Fruit fly (Drosophila melanogaster) whole organism, prepupa: ENCODE measurements around the gene rdog.

Source experiments
- CG10631 ChIP-seq: fragments of 200-800 bp; sonication (Bioruptor generic); optimal IDR thresholded peaks from 2 replicates; lab custom pipeline; 2016; ENCODE audit warnings: missing biosample characterization, missing genetic modification characterization
- CG10669 ChIP-seq: fragments of 200-800 bp; sonication (Bioruptor generic); optimal IDR thresholded peaks from 3 replicates; lab custom pipeline; 2018; ENCODE audit warnings: missing biosample characterization, mild to moderate bottlenecking, missing genetic modification characterization, moderate library complexity
- CG11762 ChIP-seq: fragments of 200-800 bp; sonication (Bioruptor generic); optimal IDR thresholded peaks from 3 replicates; lab custom pipeline; 2016; ENCODE audit warnings: missing biosample characterization, missing genetic modification characterization; ENCODE audit not compliant: insufficient read depth
- CG11902 ChIP-seq: fragments of 200-800 bp; sonication (Bioruptor generic); optimal IDR thresholded peaks from 3 replicates; lab custom pipeline; 2016; ENCODE audit warnings: missing biosample characterization, missing genetic modification characterization
- CG15336 ChIP-seq: fragments of 200-800 bp; sonication (Bioruptor generic); IDR thresholded peaks from 2 replicates; pipeline ENCODE4 v1.3.6; 2022; ENCODE audit warnings: missing biosample characterization, missing genetic modification characterization
- CG16779 ChIP-seq: fragments of 200-800 bp; sonication (Bioruptor generic); optimal IDR thresholded peaks from 3 replicates; lab custom pipeline; 2017; ENCODE audit warnings: missing biosample characterization, mild to moderate bottlenecking, missing genetic modification characterization
- CG3032 ChIP-seq: fragments of 200-800 bp; optimal IDR thresholded peaks from 2 replicates; lab custom pipeline; 2019; ENCODE audit warnings: missing biosample characterization, mild to moderate bottlenecking, missing genetic modification characterization, moderate library complexity
- CG31627 ChIP-seq: fragments of 200-800 bp; sonication (Bioruptor generic); optimal IDR thresholded peaks from 3 replicates; lab custom pipeline; 2016; ENCODE audit warnings: missing biosample characterization, missing genetic modification characterization
- CG32006 ChIP-seq: fragments of 200-800 bp; sonication (Bioruptor generic); optimal IDR thresholded peaks from 3 replicates; lab custom pipeline; 2017; ENCODE audit warnings: missing biosample characterization, mild to moderate bottlenecking, missing genetic modification characterization
- CG34406 ChIP-seq: fragments of 200-800 bp; sonication (Bioruptor generic); optimal IDR thresholded peaks from 3 replicates; lab custom pipeline; 2016; ENCODE audit warnings: missing biosample characterization, missing genetic modification characterization
- CG3919 ChIP-seq: fragments of 200-800 bp; sonication (Bioruptor generic); optimal IDR thresholded peaks from 3 replicates; lab custom pipeline; 2016; ENCODE audit warnings: missing biosample characterization, missing genetic modification characterization
- CG6163 ChIP-seq: fragments of 200-800 bp; sonication (Bioruptor generic); IDR thresholded peaks from 3 replicates; pipeline ENCODE4 v1.3.6; 2022; ENCODE audit warnings: missing biosample characterization, missing genetic modification characterization
- CG6792 ChIP-seq: fragments of 200-800 bp; sonication (Bioruptor generic); optimal IDR thresholded peaks from 3 replicates; lab custom pipeline; 2016; ENCODE audit warnings: missing biosample characterization, missing genetic modification characterization
- CG6808 ChIP-seq: fragments of 200-800 bp; sonication (Bioruptor generic); optimal IDR thresholded peaks from 3 replicates; lab custom pipeline; 2017; ENCODE audit warnings: missing biosample characterization, missing genetic modification characterization, mild to moderate bottlenecking, moderate library complexity, missing genetic modification reagents
- CG6854 ChIP-seq: fragments of 200-800 bp; sonication (Bioruptor generic); optimal IDR thresholded peaks from 2 replicates; lab custom pipeline; 2017; ENCODE audit warnings: missing biosample characterization, mild to moderate bottlenecking, missing genetic modification characterization
- CG7368 ChIP-seq: fragments of 200-800 bp; sonication (Bioruptor generic); optimal IDR thresholded peaks from 3 replicates; lab custom pipeline; 2016; ENCODE audit warnings: missing biosample characterization, missing genetic modification characterization
- CG8319 ChIP-seq: fragments of 200-800 bp; sonication (Bioruptor generic); optimal IDR thresholded peaks from 3 replicates; lab custom pipeline; 2016; ENCODE audit warnings: missing biosample characterization, missing genetic modification characterization
- CG8632 ChIP-seq: fragments of 200-800 bp; sonication (Bioruptor generic); optimal IDR thresholded peaks from 3 replicates; lab custom pipeline; 2016; ENCODE audit warnings: missing biosample characterization, missing genetic modification characterization
- Eip75B ChIP-seq: fragments of 200-800 bp; sonication (Bioruptor generic); optimal IDR thresholded peaks from 3 replicates; lab custom pipeline; 2016; ENCODE audit warnings: missing biosample characterization, missing genetic modification characterization
- Eip93F ChIP-seq: fragments of 200-800 bp; sonication (Bioruptor generic); optimal IDR thresholded peaks from 2 replicates; lab custom pipeline; 2016; ENCODE audit warnings: missing biosample characterization, mild to moderate bottlenecking, missing genetic modification characterization
- Gug ChIP-seq: fragments of 200-800 bp; sonication (Bioruptor generic); IDR thresholded peaks from 2 replicates; pipeline ENCODE4 v1.3.6; 2022; ENCODE audit warnings: missing biosample characterization, missing genetic modification characterization
- Hr39 ChIP-seq: fragments of 200-800 bp; sonication (Bioruptor generic); optimal IDR thresholded peaks from 2 replicates; lab custom pipeline; 2016; ENCODE audit warnings: missing biosample characterization, missing genetic modification characterization
- Hr4 ChIP-seq: fragments of 200-800 bp; sonication (Bioruptor generic); optimal IDR thresholded peaks from 3 replicates; lab custom pipeline; 2016; ENCODE audit warnings: missing biosample characterization, missing genetic modification characterization
- Lpt ChIP-seq: fragments of 200-800 bp; sonication (Bioruptor generic); optimal IDR thresholded peaks from 3 replicates; lab custom pipeline; 2016; ENCODE audit warnings: missing biosample characterization, missing genetic modification characterization
- OdsH ChIP-seq: fragments of 200-800 bp; sonication (Bioruptor generic); optimal IDR thresholded peaks from 3 replicates; lab custom pipeline; 2016; ENCODE audit warnings: missing biosample characterization, missing genetic modification characterization
- Smox ChIP-seq: fragments of 200-800 bp; sonication (Bioruptor generic); optimal IDR thresholded peaks from 3 replicates; lab custom pipeline; 2016; ENCODE audit warnings: missing biosample characterization, missing genetic modification characterization
- Sox14 ChIP-seq: fragments of 200-800 bp; sonication (Bioruptor generic); optimal IDR thresholded peaks from 3 replicates; lab custom pipeline; 2016; ENCODE audit warnings: missing biosample characterization, missing genetic modification characterization
- Sox15 ChIP-seq: fragments of 200-800 bp; sonication (Bioruptor generic); optimal IDR thresholded peaks from 3 replicates; lab custom pipeline; 2016; ENCODE audit warnings: missing biosample characterization, missing genetic modification characterization
- achi ChIP-seq: fragments of 200-800 bp; sonication (Bioruptor generic); optimal IDR thresholded peaks from 3 replicates; lab custom pipeline; 2016; ENCODE audit warnings: missing biosample characterization, missing genetic modification characterization
- acj6 ChIP-seq: fragments of 200-800 bp; sonication (Bioruptor generic); optimal IDR thresholded peaks from 3 replicates; lab custom pipeline; 2016; ENCODE audit warnings: missing biosample characterization, missing genetic modification characterization
- cyc ChIP-seq: fragments of 200-800 bp; sonication (Bioruptor generic); optimal IDR thresholded peaks from 3 replicates; lab custom pipeline; 2016; ENCODE audit warnings: missing biosample characterization, missing genetic modification characterization
- dac ChIP-seq: fragments of 200-800 bp; sonication (Bioruptor generic); optimal IDR thresholded peaks from 2 replicates; lab custom pipeline; 2017; ENCODE audit warnings: missing biosample characterization, mild to moderate bottlenecking, missing genetic modification characterization
- dsx ChIP-seq: fragments of 200-800 bp; optimal IDR thresholded peaks from 3 replicates; lab custom pipeline; 2019; ENCODE audit warnings: missing biosample characterization, mild to moderate bottlenecking, missing genetic modification characterization, moderate library complexity; ENCODE audit not compliant: poor library complexity, severe bottlenecking
- esn ChIP-seq: fragments of 200-800 bp; sonication (Bioruptor generic); optimal IDR thresholded peaks from 2 replicates; lab custom pipeline; 2016; ENCODE audit warnings: missing biosample characterization, mild to moderate bottlenecking, missing genetic modification characterization, moderate library complexity
- fd59A ChIP-seq: fragments of 200-800 bp; sonication (Bioruptor generic); optimal IDR thresholded peaks from 2 replicates; lab custom pipeline; 2017; ENCODE audit warnings: missing biosample characterization, mild to moderate bottlenecking, missing genetic modification characterization, missing genetic modification reagents
- fd85E ChIP-seq: fragments of 200-800 bp; sonication (Bioruptor generic); optimal IDR thresholded peaks from 3 replicates; lab custom pipeline; 2016; ENCODE audit warnings: missing biosample characterization, missing genetic modification characterization
- fkh ChIP-seq: fragments of 200-800 bp; sonication (Bioruptor generic); optimal IDR thresholded peaks from 3 replicates; lab custom pipeline; 2017; ENCODE audit warnings: missing biosample characterization, mild to moderate bottlenecking, missing genetic modification characterization, moderate library complexity
- lz ChIP-seq: fragments of 200-800 bp; sonication (Bioruptor generic); optimal IDR thresholded peaks from 3 replicates; lab custom pipeline; 2016; ENCODE audit warnings: missing biosample characterization, missing genetic modification characterization
- net ChIP-seq: fragments of 200-800 bp; sonication (Bioruptor generic); optimal IDR thresholded peaks from 3 replicates; lab custom pipeline; 2016; ENCODE audit warnings: missing biosample characterization, missing genetic modification characterization
- salr ChIP-seq, 2 experiments: fragments of 200-800 bp; sonication (Bioruptor generic); optimal IDR thresholded peaks; 3 replicates each; lab custom pipeline; 2016 to 2018; ENCODE audit warnings: missing biosample characterization in 2 of 2, missing genetic modification characterization in 2 of 2, mild to moderate bottlenecking in 1 of 2
- ss ChIP-seq, 2 experiments: fragments of 200-800 bp; sonication (Bioruptor generic); optimal IDR thresholded peaks; 2 replicates in 1 of 2; 3 replicates in 1 of 2; lab custom pipeline; 2017 to 2018; ENCODE audit warnings: mild to moderate bottlenecking in 2 of 2, missing biosample characterization in 2 of 2, missing genetic modification characterization in 2 of 2, moderate library complexity in 1 of 2
- svp ChIP-seq: fragments of 200-800 bp; sonication (Bioruptor generic); peaks from one replicate; lab custom pipeline; 2016; ENCODE audit warnings: missing biosample characterization, missing genetic modification characterization
- vri ChIP-seq: fragments of 200-800 bp; sonication (Bioruptor generic); optimal IDR thresholded peaks from 3 replicates; lab custom pipeline; 2016; ENCODE audit warnings: missing biosample characterization, mild to moderate bottlenecking, missing genetic modification characterization

The rdog gene

DNA sequence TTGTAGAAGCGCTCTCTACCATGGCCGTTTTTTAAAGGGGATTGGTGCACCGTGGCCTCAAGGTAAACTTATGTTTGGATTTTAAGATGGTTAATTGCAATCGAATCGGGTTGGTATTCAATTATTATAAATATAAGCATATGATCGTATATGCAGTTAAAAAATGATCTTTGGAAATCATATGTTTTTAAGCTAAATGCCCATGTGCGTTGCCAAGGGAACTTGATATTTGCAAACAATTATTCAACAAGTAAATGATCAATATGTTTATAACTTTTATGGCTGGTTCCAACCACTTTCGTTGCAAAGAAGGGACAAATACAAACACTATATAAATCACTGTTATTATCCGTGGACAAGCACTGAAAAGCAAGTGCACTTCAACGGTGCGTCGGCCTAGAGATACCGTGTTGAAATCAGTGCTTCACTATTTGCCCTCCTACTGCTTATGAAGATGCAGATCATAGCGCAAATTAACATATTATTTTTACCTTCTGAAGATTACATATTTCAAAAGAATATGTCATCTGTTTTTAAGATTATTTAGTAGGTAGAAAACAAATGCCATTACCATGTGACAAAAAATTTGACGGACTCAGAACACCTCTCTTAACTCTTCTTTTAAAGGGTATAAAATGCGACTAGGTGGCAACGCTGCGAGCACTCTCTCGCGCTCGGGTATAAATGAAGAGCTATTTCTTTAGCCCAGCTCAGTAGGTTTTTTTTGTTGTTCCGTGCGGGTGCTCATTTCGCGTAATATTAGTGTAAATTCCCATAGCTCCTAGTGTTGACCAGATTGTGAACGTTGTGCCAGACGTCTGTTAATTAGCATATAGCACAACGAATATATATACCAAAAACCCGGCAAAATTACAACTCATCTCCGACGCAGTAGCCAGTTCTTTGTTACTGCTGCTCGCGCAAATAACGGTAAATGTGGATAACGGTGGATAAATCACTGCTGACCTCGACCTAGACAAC lies at the start of gene rdog (continued):
- TF ChIP-seq salr (GFP tag; optimal IDR thresholded peaks at IDR 0.05; lab: Kevin White, UChicago) (peak; percentile 37 to 89), CG6854 (peak; percentile 78), vri (GFP tag; lab: Kevin White, UChicago) (peak; percentile 74), Lpt (GFP tag; lab: Kevin White, UChicago) (peak; percentile 41), Eip93F (GFP tag; lab: Kevin White, UChicago) (no peak), achi (GFP tag; lab: Kevin White, UChicago) (peak; percentile 82), CG6792 (GFP tag; lab: Kevin White, UChicago) (peak; percentile 88), CG11762 (GFP tag; lab: Kevin White, UChicago) (peak; percentile 74), Hr4 (peak; percentile 88), net (GFP tag; lab: Kevin White, UChicago) (peak; percentile 78)

DNA sequence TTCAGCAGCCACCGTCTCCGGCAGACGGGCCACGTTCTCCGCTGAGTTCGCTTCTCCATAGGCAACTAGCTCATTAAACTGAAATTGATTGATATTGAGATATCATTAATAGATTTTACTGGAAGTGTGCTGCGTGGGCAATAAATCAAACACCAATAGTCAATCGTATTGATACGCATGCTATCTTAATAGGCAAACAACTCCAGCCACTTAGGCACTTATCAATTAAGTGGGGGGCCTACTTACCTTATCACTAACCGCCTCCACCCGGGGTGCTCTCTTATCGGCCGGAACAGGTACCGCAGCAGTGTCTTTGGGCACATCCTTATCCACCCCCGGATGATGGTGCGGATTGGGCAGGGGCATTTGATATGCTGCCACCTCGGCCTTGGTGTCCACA lies 46.1 kb upstream of the rdog start:
- TF ChIP-seq fd85E (no peak), fd59A (no peak), fkh (GFP tag; lab: Kevin White, UChicago) (peak; percentile 54), lz (GFP tag; lab: Kevin White, UChicago) (no peak)

DNA sequence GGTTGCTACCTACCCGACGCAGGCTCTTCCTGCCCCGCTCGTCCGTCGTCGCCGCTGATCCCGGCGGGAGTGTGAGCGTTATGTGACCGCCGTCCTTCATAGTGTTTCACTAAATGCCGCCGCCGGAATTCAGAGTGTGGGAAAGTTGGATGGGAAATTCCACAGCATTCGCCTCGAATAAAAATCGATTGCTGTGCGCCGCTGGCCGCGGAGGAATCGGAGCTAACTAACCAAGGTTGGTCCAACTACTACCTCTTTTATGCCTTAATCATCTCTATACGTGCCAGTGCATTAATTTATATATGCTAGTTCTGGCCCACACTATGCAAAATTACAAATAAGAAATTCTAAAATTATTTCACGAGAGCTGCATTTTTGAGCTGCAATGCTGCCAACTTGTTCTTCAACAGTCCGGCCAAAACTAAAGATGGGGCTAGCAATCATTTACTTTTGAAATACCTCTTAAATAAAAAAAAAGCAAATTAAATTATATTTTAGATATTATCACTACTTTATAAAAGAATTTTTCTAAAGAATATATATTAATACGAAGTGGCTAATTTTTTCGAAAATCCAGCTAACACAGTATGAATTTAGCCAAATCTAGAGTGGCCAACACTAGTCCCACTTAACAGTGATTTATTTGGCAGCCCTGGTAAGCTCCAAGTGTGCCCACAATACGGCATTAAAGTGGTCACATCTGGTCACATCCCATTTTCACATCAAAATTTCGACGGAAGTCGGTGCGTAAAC lies 45.3 kb upstream of the rdog start, which contains the start of the genes alpha-Man-Ib and Pdhb:
Gene alpha-Man-Ib, minus strand, starts transcription at position 425 of the 753 bp plus-strand sequence.
Gene Pdhb, plus strand, starts transcription at position 674 of the 753 bp plus-strand sequence.
- TF ChIP-seq esn (GFP tag; lab: Kevin White, UChicago), result peak; percentile 66
- no peak for TF ChIP-seq Eip75B (GFP tag; lab: Kevin White, UChicago)
- TF ChIP-seq Eip93F (GFP tag; lab: Kevin White, UChicago), result peak; percentile 63
- peak; percentile 14 for TF ChIP-seq CG11762 (GFP tag; lab: Kevin White, UChicago)
- TF ChIP-seq Sox14 (GFP tag; lab: Kevin White, UChicago), result no peak
- no peak for TF ChIP-seq CG10631 (GFP tag; lab: Kevin White, UChicago)
- no peak for TF ChIP-seq net (GFP tag; lab: Kevin White, UChicago)
- TF ChIP-seq CG6163 (GFP tag; lab: Robert Waterston, UW), result peak; percentile 65; the same call in 2 of the 3 replicates
- TF ChIP-seq CG11902 (GFP tag; lab: Kevin White, UChicago), result peak; percentile 59
- no peak for TF ChIP-seq CG6808
- TF ChIP-seq CG3032 (tag; lab: Kevin White, UChicago), result peak; percentile 77
- peak; percentile 81 for TF ChIP-seq svp (GFP tag; lab: Kevin White, UChicago)
- TF ChIP-seq CG32006, result no peak
- no peak for TF ChIP-seq CG15336
- TF ChIP-seq ss (GFP tag; optimal IDR thresholded peaks at IDR 0.05; lab: Kevin White, UChicago), result no peak
- no peak for TF ChIP-seq CG10669 (GFP tag; lab: Kevin White, UChicago)
- TF ChIP-seq CG6854, result no peak
- TF ChIP-seq Smox (GFP tag; lab: Kevin White, UChicago), result no peak
- TF ChIP-seq fd85E, result no peak
- no peak for TF ChIP-seq Lpt (GFP tag; lab: Kevin White, UChicago)
- no peak for TF ChIP-seq dac
- TF ChIP-seq CG16779 (tag; lab: Kevin White, UChicago), result no peak
- TF ChIP-seq CG34406, result no peak
- TF ChIP-seq vri (GFP tag; lab: Kevin White, UChicago), result no peak
- TF ChIP-seq fd59A, result peak; percentile 2
- TF ChIP-seq dsx (GFP tag; lab: Kevin White, UChicago), result no peak
- TF ChIP-seq CG3919 (GFP tag; lab: Kevin White, UChicago), result no peak
- peak; percentile 55 for TF ChIP-seq cyc (GFP tag; lab: Kevin White, UChicago)
- no peak for TF ChIP-seq Hr39
- peak; percentile 57; the same call in 1 of the 2 replicates for TF ChIP-seq Gug (GFP tag; lab: Robert Waterston, UW)
- no peak for TF ChIP-seq Hr4
- peak; percentile 68 for TF ChIP-seq CG31627 (GFP tag; lab: Kevin White, UChicago)
- peak; percentile 31 for TF ChIP-seq CG7368 (GFP tag; lab: Kevin White, UChicago)
- peak; percentile 73 for TF ChIP-seq acj6 (GFP tag; lab: Kevin White, UChicago)
- peak; percentile 31 for TF ChIP-seq CG8632 (GFP tag; lab: Kevin White, UChicago)
- TF ChIP-seq Sox15 (GFP tag; lab: Kevin White, UChicago), result peak; percentile 63
- TF ChIP-seq OdsH (GFP tag; lab: Kevin White, UChicago), result no peak
- TF ChIP-seq CG8319 (GFP tag; lab: Kevin White, UChicago), result no peak
